Worm (Caenorhabditis elegans): ENCODE results near the gene elo-6.

DNA sequence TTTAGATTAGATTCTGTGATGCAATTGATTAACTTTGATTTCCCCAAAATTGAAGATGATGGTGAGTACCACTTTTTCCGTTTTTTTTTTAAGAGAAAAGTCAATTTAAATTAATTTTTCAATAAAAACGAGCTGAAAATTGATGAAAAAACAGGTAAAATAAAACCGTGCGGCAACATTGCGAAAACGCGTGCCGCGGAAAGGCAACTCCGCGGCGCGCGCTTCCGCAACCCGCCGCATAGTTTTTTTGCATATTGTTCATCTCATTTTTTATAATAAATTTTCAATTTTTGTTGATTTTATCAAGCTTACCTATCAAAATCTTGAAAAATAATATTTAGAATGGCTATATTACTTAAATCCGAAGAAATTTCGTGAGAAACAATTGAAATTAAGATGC, 17.4 kb downstream of the elo-6 start:
- TF ChIP-seq dao-5 (tag; optimal IDR thresholded peaks at IDR 0.05) (no peak), him-1 (tag; optimal IDR thresholded peaks at IDR 0.05) (no peak)
